Fruit fly (Drosophila melanogaster) whole organism, embryonic: ENCODE measurements around the gene CG16812.

ENCODE experiments used
- BEAF-32 ChIP-seq: fragments of 200-800 bp; sonication (Bioruptor generic); optimal IDR thresholded peaks from 3 replicates; lab custom pipeline; 2017; ENCODE audit warnings: missing biosample characterization, missing genetic modification characterization, mild to moderate bottlenecking, moderate library complexity, missing genetic modification reagents
- CG10321 ChIP-seq: fragments of 200-800 bp; sonication (Bioruptor generic); IDR thresholded peaks from 2 replicates; pipeline ENCODE4 v1.3.6; 2022; ENCODE audit warnings: missing biosample characterization, missing genetic modification characterization
- CG11504 ChIP-seq: fragments of 200-800 bp; sonication (Bioruptor generic); optimal IDR thresholded peaks from 3 replicates; lab custom pipeline; 2019; ENCODE audit warnings: missing biosample characterization, mild to moderate bottlenecking, missing genetic modification characterization, moderate library complexity
- CG11695 ChIP-seq: fragments of 200-800 bp; sonication (Bioruptor generic); IDR thresholded peaks from 3 replicates; pipeline ENCODE4 v1.3.6; 2022; ENCODE audit warnings: missing biosample characterization, missing genetic modification characterization
- CG12659 ChIP-seq: fragments of 200-800 bp; sonication (Bioruptor generic); optimal IDR thresholded peaks from 3 replicates; lab custom pipeline; 2017; ENCODE audit warnings: mild to moderate bottlenecking, missing biosample characterization, missing genetic modification reagents, missing genetic modification characterization
- CG13123 ChIP-seq: fragments of 200-800 bp; sonication (Bioruptor generic); optimal IDR thresholded peaks from 2 replicates; lab custom pipeline; 2016; ENCODE audit warnings: missing biosample characterization, missing genetic modification characterization
- CG15479 ChIP-seq: fragments of 200-800 bp; sonication (Bioruptor generic); optimal IDR thresholded peaks from 3 replicates; lab custom pipeline; 2019; ENCODE audit warnings: missing biosample characterization, mild to moderate bottlenecking, missing genetic modification characterization, moderate library complexity
- CG1792 ChIP-seq: fragments of 200-800 bp; sonication (Bioruptor generic); optimal IDR thresholded peaks from 2 replicates; lab custom pipeline; 2016; ENCODE audit warnings: missing biosample characterization, missing genetic modification characterization
- CG18011 ChIP-seq: fragments of 200-800 bp; sonication (Bioruptor generic); optimal IDR thresholded peaks from 2 replicates; lab custom pipeline; 2017; ENCODE audit warnings: missing biosample characterization, missing genetic modification characterization, mild to moderate bottlenecking, moderate library complexity, missing genotype
- CG2202 ChIP-seq: fragments of 200-800 bp; sonication (Bioruptor generic); optimal IDR thresholded peaks from 2 replicates; lab custom pipeline; 2018; ENCODE audit warnings: missing biosample characterization, mild to moderate bottlenecking, missing genetic modification characterization
- CG2889 ChIP-seq: fragments of 200-800 bp; sonication (Bioruptor generic); IDR thresholded peaks from 3 replicates; pipeline ENCODE4 v1.3.6; 2022; ENCODE audit warnings: missing biosample characterization, missing genetic modification characterization
- CG3847 ChIP-seq: fragments of 200-800 bp; sonication (Bioruptor generic); IDR thresholded peaks from 2 replicates; pipeline ENCODE4 v1.3.6; 2022; ENCODE audit warnings: missing biosample characterization, missing genetic modification characterization
- CG6175 ChIP-seq: fragments of 200-800 bp; sonication (Bioruptor generic); IDR thresholded peaks from 3 replicates; pipeline ENCODE4 v1.3.6; 2022; ENCODE audit warnings: missing biosample characterization, missing genetic modification characterization
- CG7271 ChIP-seq: fragments of 200-800 bp; sonication (Bioruptor generic); optimal IDR thresholded peaks from 2 replicates; lab custom pipeline; 2018; ENCODE audit warnings: missing biosample characterization, mild to moderate bottlenecking, missing genetic modification characterization, moderate library complexity
- CG8089 ChIP-seq: fragments of 200-800 bp; sonication (Bioruptor generic); optimal IDR thresholded peaks from 3 replicates; lab custom pipeline; 2016; ENCODE audit warnings: missing biosample characterization, missing genetic modification characterization
- CG8944 ChIP-seq: fragments of 200-800 bp; sonication (Bioruptor generic); optimal IDR thresholded peaks from 3 replicates; lab custom pipeline; 2016; ENCODE audit warnings: missing biosample characterization, missing genetic modification characterization
- CTCF ChIP-seq: fragments of 200-800 bp; sonication (Bioruptor generic); optimal IDR thresholded peaks from 2 replicates; lab custom pipeline; 2017; ENCODE audit warnings: missing biosample characterization, mild to moderate bottlenecking, missing genetic modification characterization, moderate library complexity
- D ChIP-seq, 2 experiments: fragments of 200-800 bp in 1 of 2; fragments of >200 bp in 1 of 2; sonication (Bioruptor generic) in 1 of 2; optimal IDR thresholded peaks; 2 replicates in 1 of 2; 3 replicates in 1 of 2; lab custom pipeline; 2017; ENCODE audit warnings: mild to moderate bottlenecking in 1 of 2, missing biosample characterization in 1 of 2, missing genetic modification characterization in 1 of 2, missing genetic modification reagents in 1 of 2
- D19A ChIP-seq: fragments of 200-800 bp; optimal IDR thresholded peaks from 3 replicates; lab custom pipeline; 2019; ENCODE audit warnings: missing biosample characterization, mild to moderate bottlenecking, missing genetic modification characterization, moderate library complexity
- Dad ChIP-seq: fragments of 200-800 bp; sonication (Bioruptor generic); optimal IDR thresholded peaks from 3 replicates; lab custom pipeline; 2016; ENCODE audit warnings: missing biosample characterization, missing genetic modification characterization
- Drgx ChIP-seq: fragments of 200-800 bp; sonication (Bioruptor generic); IDR thresholded peaks from 2 replicates; pipeline ENCODE4 v1.3.6; 2022; ENCODE audit warnings: missing biosample characterization, missing genetic modification characterization
- Gug ChIP-seq: fragments of 200-800 bp; sonication (Bioruptor generic); IDR thresholded peaks from 4 replicates; pipeline ENCODE4 v1.3.6; 2022; ENCODE audit warnings: missing biosample characterization, missing genetic modification characterization
- HmgD ChIP-seq: fragments of 200-800 bp; sonication (Bioruptor generic); optimal IDR thresholded peaks from 3 replicates; lab custom pipeline; 2016; ENCODE audit warnings: missing biosample characterization, missing genetic modification characterization
- Hr3 ChIP-seq: fragments of 200-800 bp; sonication (Bioruptor generic); optimal IDR thresholded peaks from 3 replicates; lab custom pipeline; 2016; ENCODE audit warnings: missing biosample characterization, missing genetic modification characterization
- Lpt ChIP-seq: fragments of >200 bp; optimal IDR thresholded peaks from 2 replicates; lab custom pipeline; 2018; ENCODE audit warnings: missing biosample characterization, missing genetic modification characterization
- MESR4 ChIP-seq: fragments of 200-800 bp; sonication (Bioruptor generic); optimal IDR thresholded peaks from 2 replicates; lab custom pipeline; 2018; ENCODE audit warnings: missing biosample characterization, mild to moderate bottlenecking, missing genetic modification characterization, moderate library complexity
- NC2β ChIP-seq: fragments of 200-800 bp; sonication (Bioruptor generic); optimal IDR thresholded peaks from 2 replicates; lab custom pipeline; 2016; ENCODE audit warnings: missing biosample characterization, missing genetic modification characterization
- Oli ChIP-seq: fragments of 200-800 bp; sonication (Bioruptor generic); optimal IDR thresholded peaks from 2 replicates; lab custom pipeline; 2018; ENCODE audit warnings: missing biosample characterization, mild to moderate bottlenecking, missing genetic modification characterization, moderate library complexity
- Side ChIP-seq: fragments of 200-800 bp; sonication (Bioruptor generic); optimal IDR thresholded peaks from 2 replicates; lab custom pipeline; 2016; ENCODE audit warnings: missing biosample characterization, missing genetic modification characterization
- Sox100B ChIP-seq: fragments of 200-800 bp; sonication (Bioruptor generic); optimal IDR thresholded peaks from 3 replicates; lab custom pipeline; 2018; ENCODE audit warnings: missing biosample characterization, mild to moderate bottlenecking, missing genetic modification characterization
- Ssrp ChIP-seq: fragments of 200-800 bp; sonication (Bioruptor generic); optimal IDR thresholded peaks from 2 replicates; lab custom pipeline; 2018; ENCODE audit warnings: missing biosample characterization, mild to moderate bottlenecking, missing genetic modification characterization, moderate library complexity
- Tbp ChIP-seq: fragments of >200 bp; optimal IDR thresholded peaks from 2 replicates; lab custom pipeline; 2018; ENCODE audit warnings: missing biosample characterization, missing genetic modification characterization
- ara ChIP-seq: fragments of 200-800 bp; sonication (Bioruptor generic); IDR thresholded peaks from 2 replicates; pipeline ENCODE4 v1.3.6; 2022; ENCODE audit warnings: missing biosample characterization, missing genetic modification characterization
- btn ChIP-seq: fragments of 200-800 bp; sonication (Bioruptor generic); optimal IDR thresholded peaks from 2 replicates; lab custom pipeline; 2016; ENCODE audit warnings: missing biosample characterization, missing genetic modification characterization
- da ChIP-seq: fragments of 200-800 bp; sonication (Bioruptor generic); optimal IDR thresholded peaks from 2 replicates; lab custom pipeline; 2016; ENCODE audit warnings: missing biosample characterization, missing genetic modification characterization
- dan ChIP-seq: fragments of 200-800 bp; sonication (Bioruptor generic); IDR thresholded peaks from 2 replicates; pipeline ENCODE4 v1.3.6; 2022; ENCODE audit warnings: missing biosample characterization, missing genetic modification characterization
- esg ChIP-seq: fragments of 200-800 bp; sonication (Bioruptor generic); conservative IDR thresholded peaks from 2 replicates; pipeline ENCODE4 v1.3.6; 2022; ENCODE audit warnings: missing biosample characterization, missing genetic modification characterization
- grau ChIP-seq: fragments of 200-800 bp; optimal IDR thresholded peaks from 3 replicates; lab custom pipeline; 2019; ENCODE audit warnings: missing biosample characterization, mild to moderate bottlenecking, missing genetic modification characterization, moderate library complexity
- nau ChIP-seq: fragments of 200-800 bp; sonication (Bioruptor generic); optimal IDR thresholded peaks from 3 replicates; lab custom pipeline; 2017; ENCODE audit warnings: missing biosample characterization, mild to moderate bottlenecking, missing genetic modification characterization, missing genetic modification reagents
- onecut ChIP-seq: fragments of 200-800 bp; sonication (Bioruptor generic); IDR thresholded peaks from 2 replicates; pipeline ENCODE4 v1.3.6; 2022; ENCODE audit warnings: missing biosample characterization, missing genetic modification characterization
- org-1 ChIP-seq: fragments of 200-800 bp; sonication (Bioruptor generic); optimal IDR thresholded peaks from 2 replicates; lab custom pipeline; 2017; ENCODE audit warnings: missing biosample characterization, missing genetic modification characterization
- psq ChIP-seq: fragments of 200-800 bp; sonication (Bioruptor generic); optimal IDR thresholded peaks from 2 replicates; lab custom pipeline; 2017; ENCODE audit warnings: missing biosample characterization, missing genetic modification characterization
- rib ChIP-seq: fragments of 200-800 bp; sonication (Bioruptor generic); IDR thresholded peaks from 2 replicates; pipeline ENCODE4 v1.3.6; 2022; ENCODE audit warnings: missing biosample characterization, missing genetic modification characterization
- schlank ChIP-seq: fragments of 200-800 bp; sonication (Bioruptor generic); optimal IDR thresholded peaks from 2 replicates; lab custom pipeline; 2018; ENCODE audit warnings: missing biosample characterization, mild to moderate bottlenecking, missing genetic modification characterization
- sim ChIP-seq: fragments of 200-800 bp; sonication (Bioruptor generic); IDR thresholded peaks from 2 replicates; pipeline ENCODE4 v1.3.6; 2022; ENCODE audit warnings: missing biosample characterization, missing genetic modification characterization
- stc ChIP-seq: fragments of 200-800 bp; sonication (Bioruptor generic); IDR thresholded peaks from 2 replicates; pipeline ENCODE4 v1.3.6; 2022; ENCODE audit warnings: missing biosample characterization, missing genetic modification characterization
- trh ChIP-seq: fragments of 200-800 bp; sonication (Bioruptor generic); optimal IDR thresholded peaks from 2 replicates; lab custom pipeline; 2016; ENCODE audit warnings: missing biosample characterization, missing genetic modification characterization
- tup ChIP-seq: fragments of 200-800 bp; sonication (Bioruptor generic); optimal IDR thresholded peaks from 2 replicates; lab custom pipeline; 2016; ENCODE audit warnings: missing biosample characterization, mild to moderate bottlenecking, missing genetic modification characterization, moderate library complexity
- unc-4 ChIP-seq: fragments of 200-800 bp; sonication (Bioruptor generic); IDR thresholded peaks from 2 replicates; pipeline ENCODE4 v1.3.6; 2022; ENCODE audit warnings: missing biosample characterization, missing genetic modification characterization; ENCODE audit not compliant: partially characterized antibody
- unpg ChIP-seq: fragments of 200-800 bp; sonication (Bioruptor generic); optimal IDR thresholded peaks from 3 replicates; lab custom pipeline; 2018; ENCODE audit warnings: missing biosample characterization, mild to moderate bottlenecking, missing genetic modification characterization, moderate library complexity
- vfl ChIP-seq: fragments of 200-800 bp; sonication (Bioruptor generic); optimal IDR thresholded peaks from 2 replicates; lab custom pipeline; 2016; ENCODE audit warnings: missing biosample characterization, missing genetic modification characterization

The CG16812 gene

DNA sequence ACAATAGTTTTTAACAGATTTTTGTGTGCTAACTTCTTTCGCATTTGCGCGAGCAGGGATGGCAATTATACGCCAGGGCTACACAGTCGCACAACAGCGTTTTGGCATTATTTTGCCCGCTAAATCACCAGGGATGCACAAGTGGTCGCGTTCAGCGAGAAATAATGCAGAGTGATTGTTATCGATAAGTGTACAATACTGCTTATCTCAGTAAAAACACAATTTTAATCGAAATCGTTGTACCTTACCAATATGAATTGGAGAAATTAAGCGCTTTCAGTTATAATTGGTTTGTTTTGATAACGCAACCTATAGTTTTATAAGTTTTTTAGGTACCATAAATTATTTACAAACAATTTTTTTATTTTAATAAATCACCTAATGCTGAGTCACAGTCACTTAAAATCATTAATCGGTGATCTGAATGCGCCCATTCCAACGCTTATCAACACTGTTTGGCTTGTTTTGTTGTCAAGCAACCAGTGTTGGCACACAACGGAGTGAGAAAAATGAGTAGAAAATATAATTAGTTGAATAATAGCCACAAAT is 45.6 kb upstream of the CG16812 start, which contains the start of the genes Sfmbt and CG5439 (continued):
- peak; percentile 33 for TF ChIP-seq unc-4 (GFP tag; lab: Robert Waterston, UW)
- peak; percentile 34; the same call in 1 of the 2 replicates for TF ChIP-seq Drgx (GFP tag; lab: Robert Waterston, UW)
- TF ChIP-seq stc = no peak
- TF ChIP-seq CG15479 (GFP tag; lab: Kevin White, UChicago) = peak; percentile 97
- TF ChIP-seq Sox100B (GFP tag; lab: Kevin White, UChicago) = no peak
- TF ChIP-seq tup (GFP tag; lab: Kevin White, UChicago) = peak; percentile 26
- TF ChIP-seq Oli (tag; lab: Kevin White, UChicago) = no peak
- peak; percentile 10 for TF ChIP-seq CTCF (GFP tag; lab: Kevin White, UChicago)
- TF ChIP-seq CG7271 (tag; lab: Kevin White, UChicago) = no peak
- TF ChIP-seq MESR4 (GFP tag; lab: Kevin White, UChicago) = no peak
- no peak for TF ChIP-seq org-1
- TF ChIP-seq CG2202 (tag; lab: Kevin White, UChicago) = peak; percentile 23
- TF ChIP-seq schlank (tag; lab: Kevin White, UChicago) = peak; percentile 16
- TF ChIP-seq Gug (GFP tag; lab: Robert Waterston, UW) = peak; percentile 88
- peak; percentile 68 for TF ChIP-seq Ssrp
- TF ChIP-seq Side = peak; percentile 54
- TF ChIP-seq psq (GFP tag; lab: Kevin White, UChicago) = peak; percentile 76
- peak; percentile 89 for TF ChIP-seq Hr3
- peak; percentile 56 for TF ChIP-seq vfl (GFP tag; lab: Kevin White, UChicago)
- TF ChIP-seq sim (GFP tag; lab: Robert Waterston, UW) = no peak
- TF ChIP-seq grau = peak; percentile 79
- TF ChIP-seq nau (GFP tag; lab: Kevin White, UChicago) = no peak
- peak; percentile 38 for TF ChIP-seq CG18011 (GFP tag; lab: Kevin White, UChicago)
- peak; percentile 31 for TF ChIP-seq CG1792
- TF ChIP-seq Tbp (GFP tag; lab: Kevin White, UChicago) = no peak
- TF ChIP-seq ara (GFP tag; lab: Robert Waterston, UW) = no peak
- peak; percentile 72 for TF ChIP-seq CG8944
- TF ChIP-seq dan = no peak
- no peak for TF ChIP-seq Lpt (GFP tag; lab: Kevin White, UChicago)
- TF ChIP-seq D19A (tag; lab: Kevin White, UChicago) = no peak
- TF ChIP-seq CG10321 (GFP tag; lab: Robert Waterston, UW) = no peak
- TF ChIP-seq CG2889 (GFP tag; lab: Robert Waterston, UW) = no peak
- TF ChIP-seq NC2β (GFP tag; lab: Kevin White, UChicago) = peak; percentile 57
- TF ChIP-seq HmgD = peak; percentile 89
- TF ChIP-seq CG11504 (tag; lab: Kevin White, UChicago) = no peak
- no peak for TF ChIP-seq D (optimal IDR thresholded peaks at IDR 0.05; lab: Kevin White, UChicago)
- peak; percentile 49 for TF ChIP-seq D (GFP tag; optimal IDR thresholded peaks at IDR 0.05; lab: Kevin White, UChicago)
- TF ChIP-seq unpg (GFP tag; lab: Kevin White, UChicago) = no peak
- peak; percentile 57 for TF ChIP-seq Dad
- peak; percentile 64 for TF ChIP-seq trh (GFP tag; lab: Kevin White, UChicago)
- TF ChIP-seq CG8089 (GFP tag; lab: Kevin White, UChicago) = peak; percentile 39
- TF ChIP-seq btn (GFP tag; lab: Kevin White, UChicago) = peak; percentile 19
- peak; percentile 72 for TF ChIP-seq BEAF-32 (GFP tag; lab: Kevin White, UChicago)
- TF ChIP-seq CG12659 = peak; percentile 94
- peak; percentile 70 for TF ChIP-seq esg (GFP tag; lab: Robert Waterston, UW)
- TF ChIP-seq CG13123 (GFP tag; lab: Kevin White, UChicago) = peak; percentile 29
- 0 out of 3 replicates have a peak, but pooled peaks have one; percentile 20 for TF ChIP-seq CG11695 (GFP tag; lab: Robert Waterston, UW)
- TF ChIP-seq CG3847 (GFP tag; lab: Robert Waterston, UW) = peak; percentile 81
- peak; percentile 56 for TF ChIP-seq da (GFP tag; lab: Kevin White, UChicago)
- peak; percentile 85 for TF ChIP-seq rib (GFP tag; lab: Robert Waterston, UW)
- peak; percentile 50; the same call in 1 of the 3 replicates for TF ChIP-seq CG6175 (GFP tag; lab: Robert Waterston, UW)
- peak; percentile 42; the same call in 1 of the 2 replicates for TF ChIP-seq onecut (GFP tag; lab: Robert Waterston, UW)
